Fruit fly (Drosophila melanogaster): Measurements from ENCODE around the gene CG42507.

dm6 chr3L:14784241-14784948 lies 26.6 kb upstream of the CG42507 start:
- TF ChIP-seq CG8478 (optimal IDR thresholded peaks at IDR 0.05) (no peak), CTCF (optimal IDR thresholded peaks at IDR 0.05) (no peak)

Measured in S2 (cell line).